Fruit fly (Drosophila melanogaster) S2 (cell line): ENCODE measurements around the gene Oatp30B.

ENCODE experiments used
- CG8478 ChIP-seq: fragments of >200 bp; optimal IDR thresholded peaks from 2 replicates; lab custom pipeline; 2018
- CTCF ChIP-seq, 2 experiments: fragments of >200 bp; optimal IDR thresholded peaks; 2 replicates each; lab custom pipeline; 2018

dm6 chr2L:9528215-9528614 lies 7.2 kb downstream of the Oatp30B start, which contains the start of gene CG31883:
- no peak for TF ChIP-seq CG8478 (lab: Kevin White, UChicago)
- TF ChIP-seq CTCF (optimal IDR thresholded peaks at IDR 0.05; lab: Kevin White, UChicago): no peak
